Worm (Caenorhabditis elegans): ENCODE data around the gene ZK131.11.

DNA sequence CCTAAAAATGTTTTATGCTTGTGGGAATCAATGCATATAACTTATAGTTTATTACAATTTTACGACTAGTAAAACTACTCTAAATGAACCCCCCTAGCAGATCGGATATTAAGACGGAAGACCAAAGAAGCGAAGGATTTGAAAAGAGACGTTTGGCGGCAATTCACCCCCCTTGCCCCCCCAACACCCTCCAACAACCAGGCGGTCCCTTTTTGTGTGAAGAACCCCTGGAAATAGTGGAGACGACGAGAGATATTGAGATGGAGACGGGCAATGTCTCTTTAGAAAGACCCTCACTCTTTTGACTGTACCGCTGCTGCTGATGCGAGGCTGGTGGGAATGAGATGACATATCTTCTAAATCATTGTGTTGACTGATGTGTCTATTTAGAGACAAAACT, 55.3 kb downstream of the ZK131.11 start:
- TF ChIP-seq snpc-4 (tag; optimal IDR thresholded peaks at IDR 0.05) = no peak
- no peak for TF ChIP-seq lin-39 (tag; optimal IDR thresholded peaks at IDR 0.05)
- no peak for TF ChIP-seq nhr-28 (tag; optimal IDR thresholded peaks at IDR 0.05)
- TF ChIP-seq nhr-237 (tag; optimal IDR thresholded peaks at IDR 0.05) = no peak
- TF ChIP-seq ztf-11 (tag; optimal IDR thresholded peaks at IDR 0.05) = no peak
- no peak for TF ChIP-seq jun-1 (tag; optimal IDR thresholded peaks at IDR 0.05)
- no peak for TF ChIP-seq ceh-20 (GFP tag; IDR thresholded peaks at IDR 0.05)
- no peak for TF ChIP-seq ceh-28 (tag; optimal IDR thresholded peaks at IDR 0.05)
- no peak for TF ChIP-seq egl-27 (tag; optimal IDR thresholded peaks at IDR 0.05)
- TF ChIP-seq lin-13 (GFP tag; optimal IDR thresholded peaks at IDR 0.05) = no peak
- TF ChIP-seq mdl-1 (tag; optimal IDR thresholded peaks at IDR 0.05) = no peak
- no peak for TF ChIP-seq ama-1 (optimal IDR thresholded peaks at IDR 0.05)
- TF ChIP-seq spr-3 (GFP tag; optimal IDR thresholded peaks at IDR 0.05) = no peak
- TF ChIP-seq unc-130 (GFP tag; optimal IDR thresholded peaks at IDR 0.05) = no peak

All from whole organism, L4 larva.